Fruit fly (Drosophila melanogaster) whole organism, embryonic: ENCODE results near the gene CG8159.

Experiments used
- Abd-B ChIP-seq: fragments of 200-800 bp; sonication (Bioruptor generic); optimal IDR thresholded peaks from 2 replicates; lab custom pipeline; 2018; ENCODE audit warnings: missing biosample characterization, mild to moderate bottlenecking, missing genetic modification characterization, moderate library complexity
- Adf1 ChIP-seq: fragments of 200-800 bp; sonication (Bioruptor generic); IDR thresholded peaks from 2 replicates; pipeline ENCODE4 v1.3.6; 2022; ENCODE audit warnings: missing biosample characterization, missing genetic modification characterization
- CG10366 ChIP-seq: fragments of 200-800 bp; sonication (Bioruptor generic); IDR thresholded peaks from 2 replicates; pipeline ENCODE4 v1.3.6; 2022; ENCODE audit warnings: missing biosample characterization, missing genetic modification characterization
- CG10431 ChIP-seq: fragments of 200-800 bp; sonication (Bioruptor generic); optimal IDR thresholded peaks from 3 replicates; lab custom pipeline; 2018; ENCODE audit warnings: missing biosample characterization, mild to moderate bottlenecking, missing genetic modification characterization
- CG10543 ChIP-seq: fragments of 200-800 bp; sonication (Bioruptor generic); optimal IDR thresholded peaks from 3 replicates; lab custom pipeline; 2017; ENCODE audit warnings: missing biosample characterization, mild to moderate bottlenecking, missing genetic modification characterization, moderate library complexity
- CG10654 ChIP-seq: fragments of 200-800 bp; sonication (Bioruptor generic); optimal IDR thresholded peaks from 2 replicates; lab custom pipeline; 2016; ENCODE audit warnings: missing biosample characterization, missing genetic modification characterization
- CG11560 ChIP-seq: fragments of 200-800 bp; sonication (Bioruptor generic); IDR thresholded peaks from 3 replicates; pipeline ENCODE4 v1.3.6; 2022; ENCODE audit warnings: missing biosample characterization, missing genetic modification characterization
- CG11696 ChIP-seq: fragments of 200-800 bp; sonication (Bioruptor generic); IDR thresholded peaks from 2 replicates; pipeline ENCODE4 v1.3.6; 2022; ENCODE audit warnings: missing biosample characterization, missing genetic modification characterization
- CG12104 ChIP-seq: fragments of 200-800 bp; sonication (Bioruptor generic); optimal IDR thresholded peaks from 3 replicates; lab custom pipeline; 2016; ENCODE audit warnings: missing biosample characterization, missing genetic modification characterization
- CG13624 ChIP-seq: fragments of 200-800 bp; sonication (Bioruptor generic); optimal IDR thresholded peaks from 2 replicates; lab custom pipeline; 2016; ENCODE audit warnings: missing biosample characterization, missing genetic modification characterization
- CG16863 ChIP-seq: fragments of 200-800 bp; sonication (Bioruptor generic); optimal IDR thresholded peaks from 3 replicates; lab custom pipeline; 2016; ENCODE audit warnings: missing biosample characterization, missing genetic modification characterization
- CG17328 ChIP-seq: fragments of 200-800 bp; sonication (Bioruptor generic); IDR thresholded peaks from 2 replicates; pipeline ENCODE4 v1.3.6; 2022; ENCODE audit warnings: missing biosample characterization, missing genetic modification characterization
- CG17612 ChIP-seq: fragments of 200-800 bp; sonication (Bioruptor generic); IDR thresholded peaks from 2 replicates; pipeline ENCODE4 v1.3.6; 2022; ENCODE audit warnings: missing biosample characterization, missing genetic modification characterization
- CG18599 ChIP-seq: fragments of 200-800 bp; sonication (Bioruptor generic); optimal IDR thresholded peaks from 3 replicates; lab custom pipeline; 2017; ENCODE audit warnings: missing biosample characterization, missing genetic modification characterization, mild to moderate bottlenecking, moderate library complexity, missing genetic modification reagents
- CG2199 ChIP-seq: fragments of 200-800 bp; sonication (Bioruptor generic); IDR thresholded peaks from 3 replicates; pipeline ENCODE4 v1.3.6; 2022; ENCODE audit warnings: missing biosample characterization, missing genetic modification characterization
- CG3281 ChIP-seq: fragments of 200-800 bp; sonication (Bioruptor generic); optimal IDR thresholded peaks from 3 replicates; lab custom pipeline; 2017; ENCODE audit warnings: missing biosample characterization, mild to moderate bottlenecking, missing genetic modification characterization
- CG3407 ChIP-seq: fragments of 200-800 bp; sonication (Bioruptor generic); optimal IDR thresholded peaks from 2 replicates; lab custom pipeline; 2018; ENCODE audit warnings: missing biosample characterization, mild to moderate bottlenecking, missing genetic modification characterization
- CG4282 ChIP-seq: fragments of 200-800 bp; sonication (Bioruptor generic); optimal IDR thresholded peaks from 2 replicates; lab custom pipeline; 2016; ENCODE audit warnings: missing biosample characterization, missing genetic modification characterization
- CG6272 ChIP-seq: fragments of 200-800 bp; sonication (Bioruptor generic); IDR thresholded peaks from 2 replicates; pipeline ENCODE4 v1.3.6; 2022; ENCODE audit warnings: missing biosample characterization, missing genetic modification characterization
- CG7786 ChIP-seq: fragments of 200-800 bp; sonication (Bioruptor generic); optimal IDR thresholded peaks from 2 replicates; lab custom pipeline; 2016; ENCODE audit warnings: missing biosample characterization, missing genetic modification characterization
- CG7987 ChIP-seq: fragments of 200-800 bp; sonication (Bioruptor generic); optimal IDR thresholded peaks from 2 replicates; lab custom pipeline; 2018; ENCODE audit warnings: missing biosample characterization, mild to moderate bottlenecking, missing genetic modification characterization, moderate library complexity
- CG8478 ChIP-seq: fragments of >200 bp; optimal IDR thresholded peaks from 2 replicates; lab custom pipeline; 2018
- CoRest ChIP-seq: fragments of 200-800 bp; sonication (Bioruptor generic); optimal IDR thresholded peaks from 3 replicates; lab custom pipeline; 2018; ENCODE audit warnings: missing biosample characterization, mild to moderate bottlenecking, missing genetic modification characterization, moderate library complexity
- Deaf1 ChIP-seq: fragments of 200-800 bp; optimal IDR thresholded peaks from 3 replicates; lab custom pipeline; 2019; ENCODE audit warnings: missing biosample characterization, mild to moderate bottlenecking, missing genetic modification characterization, moderate library complexity
- Dip3 ChIP-seq: fragments of 200-800 bp; sonication (Bioruptor generic); optimal IDR thresholded peaks from 3 replicates; lab custom pipeline; 2016; ENCODE audit warnings: missing biosample characterization, missing genetic modification characterization
- Doc3 ChIP-seq: fragments of 200-800 bp; sonication (Bioruptor generic); IDR thresholded peaks from 3 replicates; pipeline ENCODE4 v1.3.6; 2022; ENCODE audit warnings: missing biosample characterization, missing genetic modification characterization; ENCODE audit not compliant: partially characterized antibody
- E2f2 ChIP-seq: fragments of 200-800 bp; sonication (Bioruptor generic); IDR thresholded peaks from 2 replicates; pipeline ENCODE4 v1.3.6; 2022; ENCODE audit warnings: missing biosample characterization, missing genetic modification characterization
- Fer1 ChIP-seq: fragments of 200-800 bp; sonication (Bioruptor generic); optimal IDR thresholded peaks from 2 replicates; lab custom pipeline; 2017; ENCODE audit warnings: missing biosample characterization, mild to moderate bottlenecking, missing genetic modification characterization
- HLHmδ ChIP-seq: fragments of 200-800 bp; sonication (Bioruptor generic); optimal IDR thresholded peaks from 2 replicates; lab custom pipeline; 2018; ENCODE audit warnings: missing biosample characterization, mild to moderate bottlenecking, missing genetic modification characterization, moderate library complexity
- Neu2 ChIP-seq: fragments of 200-800 bp; sonication (Bioruptor generic); optimal IDR thresholded peaks from 3 replicates; lab custom pipeline; 2016; ENCODE audit warnings: missing biosample characterization, missing genetic modification characterization, borderline replicate concordance
- Oaz ChIP-seq: fragments of 200-800 bp; sonication (Bioruptor generic); IDR thresholded peaks from 2 replicates; pipeline ENCODE4 v1.3.6; 2022; ENCODE audit warnings: missing biosample characterization, missing genetic modification characterization
- PHDP ChIP-seq: fragments of 200-800 bp; sonication (Bioruptor generic); optimal IDR thresholded peaks from 3 replicates; lab custom pipeline; 2018; ENCODE audit warnings: missing biosample characterization, mild to moderate bottlenecking, missing genetic modification characterization, moderate library complexity
- Ssrp ChIP-seq: fragments of 200-800 bp; sonication (Bioruptor generic); optimal IDR thresholded peaks from 2 replicates; lab custom pipeline; 2018; ENCODE audit warnings: missing biosample characterization, mild to moderate bottlenecking, missing genetic modification characterization, moderate library complexity
- Xrp1 ChIP-seq: fragments of 200-800 bp; sonication (Bioruptor generic); IDR thresholded peaks from 2 replicates; pipeline ENCODE4 v1.3.6; 2022; ENCODE audit warnings: missing biosample characterization, missing genetic modification characterization
- YL-1 ChIP-seq: fragments of 200-800 bp; sonication (Bioruptor generic); optimal IDR thresholded peaks from 3 replicates; lab custom pipeline; 2017; ENCODE audit warnings: missing biosample characterization, mild to moderate bottlenecking, missing genetic modification characterization
- ab ChIP-seq: fragments of 200-800 bp; sonication (Bioruptor generic); optimal IDR thresholded peaks from 2 replicates; lab custom pipeline; 2016; ENCODE audit warnings: missing biosample characterization, missing genetic modification characterization
- az2 ChIP-seq: fragments of 200-800 bp; sonication (Bioruptor generic); optimal IDR thresholded peaks from 3 replicates; lab custom pipeline; 2016; ENCODE audit warnings: missing biosample characterization, missing genetic modification characterization
- bcd ChIP-seq: fragments of 200-800 bp; sonication (Bioruptor generic); optimal IDR thresholded peaks from 2 replicates; lab custom pipeline; 2017; ENCODE audit warnings: missing biosample characterization, mild to moderate bottlenecking, missing genetic modification characterization
- bsh ChIP-seq, 2 experiments: fragments of 200-800 bp; sonication (Bioruptor generic); optimal IDR thresholded peaks; 2 replicates each; lab custom pipeline; 2017 to 2018; ENCODE audit warnings: mild to moderate bottlenecking in 2 of 2, missing biosample characterization in 2 of 2, missing genetic modification characterization in 2 of 2, moderate library complexity in 1 of 2
- cad ChIP-seq: fragments of >200 bp; optimal IDR thresholded peaks from 2 replicates; lab custom pipeline; 2017; ENCODE audit warnings: missing biosample characterization, missing genetic modification characterization
- cas ChIP-seq: fragments of 200-800 bp; sonication (Bioruptor generic); IDR thresholded peaks from 2 replicates; pipeline ENCODE4 v1.3.6; 2022; ENCODE audit warnings: missing biosample characterization, missing genetic modification characterization
- cato ChIP-seq: fragments of 200-800 bp; sonication (Bioruptor generic); optimal IDR thresholded peaks from 2 replicates; lab custom pipeline; 2016; ENCODE audit warnings: missing biosample characterization, missing genetic modification characterization, borderline replicate concordance
- cwo ChIP-seq: fragments of 200-800 bp; sonication (Bioruptor generic); optimal IDR thresholded peaks from 3 replicates; lab custom pipeline; 2017; ENCODE audit warnings: missing biosample characterization, missing genetic modification characterization, mild to moderate bottlenecking, moderate library complexity, missing genetic modification reagents
- danr ChIP-seq: fragments of 200-800 bp; sonication (Bioruptor generic); IDR thresholded peaks from 2 replicates; pipeline ENCODE4 v1.3.6; 2022; ENCODE audit warnings: missing biosample characterization, missing genetic modification characterization
- emc ChIP-seq: fragments of 200-800 bp; sonication (Bioruptor generic); optimal IDR thresholded peaks from 2 replicates; lab custom pipeline; 2016; ENCODE audit warnings: missing biosample characterization, missing genetic modification characterization
- fd64A ChIP-seq: fragments of 200-800 bp; sonication (Bioruptor generic); optimal IDR thresholded peaks from 3 replicates; lab custom pipeline; 2018; ENCODE audit warnings: missing biosample characterization, mild to moderate bottlenecking, missing genetic modification characterization
- gt ChIP-seq: fragments of 200-800 bp; sonication (Bioruptor generic); IDR thresholded peaks from 2 replicates; pipeline ENCODE4 v1.3.6; 2022; ENCODE audit warnings: missing biosample characterization, missing genetic modification characterization
- p53 ChIP-seq: fragments of 200-800 bp; sonication (Bioruptor generic); optimal IDR thresholded peaks from 2 replicates; lab custom pipeline; 2016; ENCODE audit warnings: missing biosample characterization, missing genetic modification characterization
- pnt ChIP-seq: fragments of 200-800 bp; sonication (Bioruptor generic); optimal IDR thresholded peaks from 3 replicates; lab custom pipeline; 2016; ENCODE audit warnings: missing biosample characterization, missing genetic modification characterization
- ranshi ChIP-seq: fragments of 200-800 bp; sonication (Bioruptor generic); IDR thresholded peaks from 2 replicates; pipeline ENCODE4 v1.3.6; 2022; ENCODE audit warnings: missing biosample characterization, missing genetic modification characterization
- repo ChIP-seq: fragments of 200-800 bp; sonication (Bioruptor generic); optimal IDR thresholded peaks from 2 replicates; lab custom pipeline; 2016; ENCODE audit warnings: missing biosample characterization, missing genetic modification characterization
- sqz ChIP-seq: fragments of 200-800 bp; sonication (Bioruptor generic); optimal IDR thresholded peaks from 3 replicates; lab custom pipeline; 2018; ENCODE audit warnings: missing biosample characterization, mild to moderate bottlenecking, missing genetic modification characterization
- yki ChIP-seq: fragments of >200 bp; optimal IDR thresholded peaks from 3 replicates; lab custom pipeline; 2018

CG8159 gene

dm6 chr3R:8711890-8712449, 14.7 kb upstream of the CG8159 start (continued):
- peak; percentile 18 for TF ChIP-seq CG7987
- TF ChIP-seq CG17328 (GFP tag; lab: Robert Waterston, UW): peak; percentile 7; the same call in 1 of the 2 replicates
- TF ChIP-seq emc (GFP tag; lab: Kevin White, UChicago): no peak
- TF ChIP-seq CG12104 (GFP tag; lab: Kevin White, UChicago): no peak
- TF ChIP-seq CG16863 (GFP tag; lab: Kevin White, UChicago): no peak
- no peak for TF ChIP-seq Oaz (GFP tag; lab: Robert Waterston, UW)
- no peak for TF ChIP-seq fd64A
- peak in 1 of 2 experiments; percentile 50 for TF ChIP-seq bsh (GFP tag; optimal IDR thresholded peaks at IDR 0.05; lab: Kevin White, UChicago)
- TF ChIP-seq CG17612: no peak
- no peak for TF ChIP-seq cato (GFP tag; lab: Kevin White, UChicago)
- TF ChIP-seq CG18599: peak; percentile 12
- TF ChIP-seq yki: no peak
- TF ChIP-seq Adf1: no peak
- no peak for TF ChIP-seq sqz (GFP tag; lab: Kevin White, UChicago)
- no peak for TF ChIP-seq CG11560 (tag; lab: Robert Waterston, UW)
- no peak for TF ChIP-seq danr (GFP tag; lab: Robert Waterston, UW)
- no peak for TF ChIP-seq E2f2
- TF ChIP-seq cwo (GFP tag; lab: Kevin White, UChicago): no peak
- TF ChIP-seq Dip3 (GFP tag; lab: Kevin White, UChicago): no peak
- no peak for TF ChIP-seq CG10366 (GFP tag; lab: Robert Waterston, UW)
- TF ChIP-seq YL-1: no peak
- TF ChIP-seq Neu2 (GFP tag; lab: Kevin White, UChicago): no peak
- no peak for TF ChIP-seq CG11696 (GFP tag; lab: Robert Waterston, UW)
- TF ChIP-seq CG10654 (GFP tag; lab: Kevin White, UChicago): no peak
- no peak for TF ChIP-seq Fer1
- TF ChIP-seq CG7786 (GFP tag; lab: Kevin White, UChicago): no peak
- peak; percentile 21 for TF ChIP-seq CG10431 (GFP tag; lab: Kevin White, UChicago)
- TF ChIP-seq CG10543 (GFP tag; lab: Kevin White, UChicago): no peak
- no peak for TF ChIP-seq CG6272
- TF ChIP-seq CoRest (tag; lab: Kevin White, UChicago): no peak
- TF ChIP-seq CG3407: peak; percentile 23
- peak; percentile 3 for TF ChIP-seq PHDP
- TF ChIP-seq CG3281 (GFP tag; lab: Kevin White, UChicago): no peak
- no peak for TF ChIP-seq Ssrp (tag; lab: Kevin White, UChicago)
- TF ChIP-seq p53 (GFP tag; lab: Kevin White, UChicago): no peak
- no peak for TF ChIP-seq CG4282 (GFP tag; lab: Kevin White, UChicago)
- TF ChIP-seq ranshi (GFP tag; lab: Robert Waterston, UW): no peak
- TF ChIP-seq ab (GFP tag; lab: Kevin White, UChicago): no peak
- TF ChIP-seq repo: no peak
- TF ChIP-seq pnt (GFP tag; lab: Kevin White, UChicago): no peak
- TF ChIP-seq CG8478 (lab: Kevin White, UChicago): no peak
- no peak for TF ChIP-seq cad
- TF ChIP-seq Doc3 (GFP tag; lab: Robert Waterston, UW): no peak
- TF ChIP-seq HLHmδ (GFP tag; lab: Kevin White, UChicago): no peak
- TF ChIP-seq CG2199 (GFP tag; lab: Robert Waterston, UW): no peak
- TF ChIP-seq gt (GFP tag; lab: Robert Waterston, UW): no peak
- peak; percentile 69 for TF ChIP-seq Deaf1 (tag; lab: Kevin White, UChicago)
- no peak for TF ChIP-seq az2 (GFP tag; lab: Kevin White, UChicago)
- TF ChIP-seq Xrp1: no peak
- no peak for TF ChIP-seq bcd (GFP tag; lab: Kevin White, UChicago)
- no peak for TF ChIP-seq cas (GFP tag; lab: Robert Waterston, UW)
- no peak for TF ChIP-seq CG13624 (GFP tag; lab: Kevin White, UChicago)
- no peak for TF ChIP-seq Abd-B
